Worm (Caenorhabditis elegans): ENCODE data around the gene Y62H9A.11.

- no peak for TF ChIP-seq tbx-2 (tag; optimal IDR thresholded peaks at IDR 0.05)
- no peak for TF ChIP-seq ama-1 (optimal IDR thresholded peaks at IDR 0.05)
- TF ChIP-seq mef-2 (tag; optimal IDR thresholded peaks at IDR 0.05), result no peak
- TF ChIP-seq snpc-4 (tag; optimal IDR thresholded peaks at IDR 0.05), result no peak
- no peak for TF ChIP-seq blmp-1 (tag; optimal IDR thresholded peaks at IDR 0.05)
These were observed 1.1 kb upstream of the Y62H9A.11 start for ce11 chrX:11908226-11908625.

Data from whole organism, L1 larva.